Worm (Caenorhabditis elegans) whole organism, mixed stage, embryonic: ENCODE data around the gene ndnf-1.

ENCODE experiments used
- M03D4.4 ChIP-seq: sonication (generic microtip); optimal IDR thresholded peaks from 2 replicates; lab custom pipeline; 2017; ENCODE audit warnings: mild to moderate bottlenecking, missing genetic modification characterization, missing compliant biosample characterization
- blmp-1 ChIP-seq: fragments of 150-350 bp; optimal IDR thresholded peaks from 2 replicates; lab custom pipeline; 2014; ENCODE audit warnings: missing biosample characterization, missing genetic modification characterization
- ceh-39 ChIP-seq: fragments of 150-350 bp; optimal IDR thresholded peaks from 2 replicates; lab custom pipeline; 2014; ENCODE audit warnings: missing biosample characterization, missing genetic modification characterization
- ceh-43 ChIP-seq: fragments of 200-800 bp; sonication (Bioruptor generic); optimal IDR thresholded peaks from 2 replicates; lab custom pipeline; 2018; ENCODE audit warnings: mild to moderate bottlenecking, missing genetic modification characterization, moderate library complexity, missing compliant biosample characterization
- ceh-83 ChIP-seq: fragments of 200-800 bp; sonication (Bioruptor generic); optimal IDR thresholded peaks from 2 replicates; lab custom pipeline; 2018; ENCODE audit warnings: mild to moderate bottlenecking, missing genetic modification characterization, missing compliant biosample characterization
- ces-1 ChIP-seq: fragments of 150-350 bp; optimal IDR thresholded peaks from 2 replicates; lab custom pipeline; 2014; ENCODE audit warnings: missing biosample characterization, missing genetic modification reagents, missing genetic modification characterization
- drap-1 ChIP-seq: fragments of 200-800 bp; sonication (Bioruptor generic); optimal IDR thresholded peaks from 3 replicates; lab custom pipeline; 2018; ENCODE audit warnings: mild to moderate bottlenecking, missing genetic modification characterization, missing compliant biosample characterization
- elt-1 ChIP-seq: sonication (generic microtip); optimal IDR thresholded peaks from 2 replicates; lab custom pipeline; 2017; ENCODE audit warnings: missing genetic modification characterization, mild to moderate bottlenecking, missing compliant biosample characterization, antibody characterized with exemption, moderate library complexity, borderline replicate concordance; ENCODE audit not compliant: insufficient read depth
- elt-3 ChIP-seq: fragments of 150-350 bp; optimal IDR thresholded peaks from 2 replicates; lab custom pipeline; 2014; ENCODE audit warnings: missing biosample characterization, missing genetic modification characterization
- flh-1 ChIP-seq: fragments of 200-800 bp; sonication (Bioruptor generic); optimal IDR thresholded peaks from 2 replicates; lab custom pipeline; 2018; ENCODE audit warnings: mild to moderate bottlenecking, missing genetic modification characterization, moderate library complexity, missing compliant biosample characterization
- ham-2 ChIP-seq: fragments of 200-800 bp; sonication (Bioruptor generic); optimal IDR thresholded peaks from 2 replicates; lab custom pipeline; 2018; ENCODE audit warnings: mild to moderate bottlenecking, missing genetic modification characterization, missing compliant biosample characterization
- hlh-1 ChIP-seq: fragments of 150-350 bp; optimal IDR thresholded peaks from 2 replicates; lab custom pipeline; 2014; ENCODE audit warnings: missing biosample characterization, missing genetic modification reagents, missing genetic modification characterization
- lin-32 ChIP-seq: fragments of 200-800 bp; sonication (Bioruptor generic); optimal IDR thresholded peaks from 2 replicates; lab custom pipeline; 2018; ENCODE audit warnings: mild to moderate bottlenecking, missing genetic modification characterization, missing compliant biosample characterization
- lsy-2 ChIP-seq: fragments of 150-350 bp; optimal IDR thresholded peaks from 2 replicates; lab custom pipeline; 2014; ENCODE audit warnings: missing biosample characterization, missing genetic modification characterization
- mab-5 ChIP-seq: fragments of 150-350 bp; optimal IDR thresholded peaks from 2 replicates; lab custom pipeline; 2014; ENCODE audit warnings: missing biosample characterization, missing genetic modification characterization
- mep-1 ChIP-seq: fragments of 150-350 bp; optimal IDR thresholded peaks from 2 replicates; lab custom pipeline; 2017; ENCODE audit warnings: missing biosample characterization, missing genetic modification reagents, missing genetic modification characterization, inconsistent platforms
- mls-2 ChIP-seq: sonication (generic microtip); optimal IDR thresholded peaks from 2 replicates; lab custom pipeline; 2016; ENCODE audit warnings: mild to moderate bottlenecking, missing genetic modification characterization, moderate library complexity, missing compliant biosample characterization
- nhr-2 ChIP-seq: fragments of 150-350 bp; optimal IDR thresholded peaks from 2 replicates; lab custom pipeline; 2014; ENCODE audit warnings: missing biosample characterization, missing genetic modification characterization
- nhr-237 ChIP-seq: fragments of 150-350 bp; optimal IDR thresholded peaks from 2 replicates; lab custom pipeline; 2014; ENCODE audit warnings: missing biosample characterization, missing genetic modification characterization
- nhr-76 ChIP-seq: sonication (generic microtip); optimal IDR thresholded peaks from 2 replicates; lab custom pipeline; 2017; ENCODE audit warnings: missing biosample characterization, missing genetic modification characterization
- pha-4 ChIP-seq: fragments of 150-350 bp; optimal IDR thresholded peaks from 2 replicates; lab custom pipeline; 2018; ENCODE audit warnings: missing biosample characterization, missing genetic modification reagents, missing genetic modification characterization
- sem-2 ChIP-seq: fragments of 200-800 bp; sonication (Bioruptor generic); optimal IDR thresholded peaks from 2 replicates; lab custom pipeline; 2018; ENCODE audit warnings: mild to moderate bottlenecking, missing genetic modification characterization, missing compliant biosample characterization
- snpc-4 ChIP-seq: fragments of 150-350 bp; optimal IDR thresholded peaks from 2 replicates; lab custom pipeline; 2014; ENCODE audit warnings: missing biosample characterization, missing genetic modification characterization
- sptf-1 ChIP-seq: sonication (generic microtip); optimal IDR thresholded peaks from 2 replicates; lab custom pipeline; 2017; ENCODE audit warnings: mild to moderate bottlenecking, missing genetic modification characterization, moderate library complexity, missing compliant biosample characterization
- tbx-8 ChIP-seq: fragments of 200-800 bp; sonication (Bioruptor generic); optimal IDR thresholded peaks from 2 replicates; lab custom pipeline; 2018; ENCODE audit warnings: mild to moderate bottlenecking, missing genetic modification characterization, moderate library complexity, missing compliant biosample characterization
- unc-120 ChIP-seq: sonication (generic microtip); optimal IDR thresholded peaks from 2 replicates; lab custom pipeline; 2017; ENCODE audit warnings: missing genetic modification characterization, missing compliant biosample characterization; ENCODE audit not compliant: poor library complexity, severe bottlenecking
- unc-39 ChIP-seq: fragments of 150-350 bp; optimal IDR thresholded peaks from 2 replicates; lab custom pipeline; 2014; ENCODE audit warnings: missing biosample characterization, missing genetic modification characterization
- unc-62 ChIP-seq: fragments of 150-350 bp; optimal IDR thresholded peaks from 2 replicates; lab custom pipeline; 2014; ENCODE audit warnings: missing biosample characterization, missing genetic modification reagents, missing genetic modification characterization
- zip-8 ChIP-seq: fragments of 150-350 bp; optimal IDR thresholded peaks from 2 replicates; lab custom pipeline; 2014; ENCODE audit warnings: missing biosample characterization, missing genetic modification characterization

The ndnf-1 gene

ce11 chrIV:3001500-3001899 is 27.2 kb downstream of the ndnf-1 start:
- TF ChIP-seq unc-62 (no peak), unc-120 (tag; lab: Kevin White, UChicago) (no peak), sem-2 (no peak), drap-1 (GFP tag; lab: Kevin White, UChicago) (no peak), zip-8 (tag; lab: Kevin White, UChicago) (no peak), sptf-1 (tag; lab: Kevin White, UChicago) (no peak), tbx-8 (GFP tag; lab: Kevin White, UChicago) (no peak), nhr-76 (tag; lab: Kevin White, UChicago) (no peak), lsy-2 (no peak), ceh-43 (GFP tag; lab: Kevin White, UChicago) (no peak), M03D4.4 (tag; lab: Kevin White, UChicago) (no peak), snpc-4 (no peak)

- no peak for TF ChIP-seq snpc-4
- TF ChIP-seq flh-1 (GFP tag; lab: Kevin White, UChicago) = peak; percentile 57
- TF ChIP-seq sptf-1 (tag; lab: Kevin White, UChicago) = peak; percentile 40
- TF ChIP-seq mls-2 (tag; lab: Kevin White, UChicago) = peak; percentile 80
- no peak for TF ChIP-seq drap-1 (GFP tag; lab: Kevin White, UChicago)
- peak; percentile 92 for TF ChIP-seq blmp-1
- TF ChIP-seq ces-1 (GFP tag; lab: Kevin White, UChicago) = peak; percentile 37
- TF ChIP-seq elt-1 = no peak
- TF ChIP-seq ham-2 (GFP tag; lab: Kevin White, UChicago) = peak; percentile 87
These were observed 30.1 kb downstream of the ndnf-1 start for ce11 chrIV:2998597-2999161.

- TF ChIP-seq sem-2 (no peak), ham-2 (GFP tag; lab: Kevin White, UChicago) (peak; percentile 11), unc-120 (tag; lab: Kevin White, UChicago) (no peak), ceh-43 (GFP tag; lab: Kevin White, UChicago) (no peak), ces-1 (GFP tag; lab: Kevin White, UChicago) (no peak), mep-1 (tag; lab: Kevin White, UChicago) (no peak), unc-62 (no peak), lsy-2 (no peak), M03D4.4 (tag; lab: Kevin White, UChicago) (no peak), nhr-76 (tag; lab: Kevin White, UChicago) (no peak), tbx-8 (GFP tag; lab: Kevin White, UChicago) (no peak), ceh-39 (tag; lab: Kevin White, UChicago) (no peak), lin-32 (GFP tag; lab: Kevin White, UChicago) (no peak), sptf-1 (tag; lab: Kevin White, UChicago) (peak; percentile 3)
These were observed 31.4 kb downstream of the ndnf-1 start for ce11 chrIV:2997302-2997701.

ce11 chrIV:2995372-2995771 is 33.4 kb downstream of the ndnf-1 start, which contains the start of gene Y54G2A.26:
Gene Y54G2A.26, minus strand, starts transcription at chrIV:2995472.
- no peak for TF ChIP-seq ham-2 (GFP tag; lab: Kevin White, UChicago)
- no peak for TF ChIP-seq mls-2 (tag; lab: Kevin White, UChicago)
- TF ChIP-seq nhr-2 = no peak
- TF ChIP-seq lin-32 (GFP tag; lab: Kevin White, UChicago) = no peak
- no peak for TF ChIP-seq snpc-4
- TF ChIP-seq ces-1 (GFP tag; lab: Kevin White, UChicago) = no peak
- no peak for TF ChIP-seq elt-3 (tag; lab: Kevin White, UChicago)
- no peak for TF ChIP-seq ceh-83 (GFP tag; lab: Kevin White, UChicago)
- no peak for TF ChIP-seq ceh-39 (tag; lab: Kevin White, UChicago)
- TF ChIP-seq M03D4.4 (tag; lab: Kevin White, UChicago) = no peak
- TF ChIP-seq blmp-1 = no peak
- no peak for TF ChIP-seq nhr-76 (tag; lab: Kevin White, UChicago)
- TF ChIP-seq nhr-237 (tag; lab: Kevin White, UChicago) = no peak

ce11 chrIV:2994883-2995282 is 33.9 kb downstream of the ndnf-1 start:
- TF ChIP-seq nhr-237 (tag; lab: Kevin White, UChicago) = no peak
- TF ChIP-seq lsy-2 = no peak
- TF ChIP-seq mep-1 (tag; lab: Kevin White, UChicago) = no peak
- no peak for TF ChIP-seq hlh-1 (tag; lab: Kevin White, UChicago)
- no peak for TF ChIP-seq unc-39 (tag; lab: Kevin White, UChicago)
- TF ChIP-seq mab-5 (tag; lab: Kevin White, UChicago) = no peak
- TF ChIP-seq pha-4 (tag; lab: Kevin White, UChicago) = no peak
- no peak for TF ChIP-seq drap-1 (GFP tag; lab: Kevin White, UChicago)
